Worm (Caenorhabditis elegans) whole organism, L1 larva: Measurements from ENCODE around the gene C34C12.1.

Experiments
- C04F5.9 ChIP-seq: sonication (generic microtip); optimal IDR thresholded peaks from 2 replicates; lab custom pipeline; 2016; ENCODE audit warnings: missing genetic modification characterization, missing compliant biosample characterization
- C16A3.4 ChIP-seq: fragments of 150-350 bp; optimal IDR thresholded peaks from 2 replicates; lab custom pipeline; 2014; ENCODE audit warnings: missing biosample characterization, missing genetic modification characterization
- C34B4.2 ChIP-seq: sonication (generic microtip); optimal IDR thresholded peaks from 2 replicates; lab custom pipeline; 2017; ENCODE audit warnings: mild to moderate bottlenecking, missing genetic modification characterization, missing compliant biosample characterization
- alr-1 ChIP-seq: fragments of 200-800 bp; sonication (Bioruptor generic); optimal IDR thresholded peaks from 2 replicates; lab custom pipeline; 2018; ENCODE audit warnings: borderline replicate concordance, mild to moderate bottlenecking, missing genetic modification characterization, missing compliant biosample characterization
- aly-2 ChIP-seq: fragments of 150-350 bp; optimal IDR thresholded peaks from 2 replicates; lab custom pipeline; 2014; ENCODE audit warnings: missing biosample characterization, missing genetic modification characterization
- blmp-1 ChIP-seq: fragments of 150-350 bp; optimal IDR thresholded peaks from 2 replicates; lab custom pipeline; 2014; ENCODE audit warnings: missing biosample characterization, missing genetic modification characterization
- ceh-63 ChIP-seq: fragments of 200-800 bp; sonication (Bioruptor generic); optimal IDR thresholded peaks from 2 replicates; lab custom pipeline; 2018; ENCODE audit warnings: mild to moderate bottlenecking, missing genetic modification characterization, missing compliant biosample characterization
- ceh-8 ChIP-seq: fragments of 200-800 bp; sonication (Bioruptor generic); optimal IDR thresholded peaks from 2 replicates; lab custom pipeline; 2018; ENCODE audit warnings: mild to moderate bottlenecking, missing genetic modification characterization, moderate library complexity, missing compliant biosample characterization
- ceh-88 ChIP-seq: fragments of 200-800 bp; sonication (Bioruptor generic); IDR thresholded peaks from 2 replicates; pipeline ENCODE4 v1.3.6; 2022; ENCODE audit warnings: missing genetic modification characterization, missing compliant biosample characterization
- ces-1 ChIP-seq: fragments of 150-350 bp; optimal IDR thresholded peaks from 2 replicates; lab custom pipeline; 2014; ENCODE audit warnings: missing biosample characterization, missing genetic modification reagents, missing genetic modification characterization
- efl-1 ChIP-seq, 4 experiments: fragments of 150-350 bp; optimal IDR thresholded peaks in 3 of 4; peaks in 1 of 4; 1 replicate in 1 of 4; 2 replicates in 3 of 4; lab custom pipeline; 2014; ENCODE audit warnings: missing biosample characterization in 2 of 4, missing genetic modification characterization in 2 of 4, missing genetic modification reagents in 2 of 4
- efl-3 ChIP-seq: fragments of 200-800 bp; sonication (Bioruptor generic); optimal IDR thresholded peaks from 2 replicates; lab custom pipeline; 2018; ENCODE audit warnings: mild to moderate bottlenecking, missing genetic modification characterization, missing compliant biosample characterization
- egl-13 ChIP-seq: sonication (generic microtip); optimal IDR thresholded peaks from 2 replicates; lab custom pipeline; 2016; ENCODE audit warnings: missing genotype, missing genetic modification reagents, missing genetic modification characterization, missing compliant biosample characterization
- egl-27 ChIP-seq, 2 experiments: fragments of 150-350 bp in 1 of 2; sonication (generic microtip); optimal IDR thresholded peaks; 3 replicates each; lab custom pipeline; 2017 to 2018; ENCODE audit warnings: missing biosample characterization in 2 of 2, missing genetic modification characterization in 2 of 2, missing genetic modification reagents in 2 of 2
- elt-2 ChIP-seq: sonication (generic microtip); optimal IDR thresholded peaks from 2 replicates; lab custom pipeline; 2016; ENCODE audit warnings: missing genetic modification characterization, mild to moderate bottlenecking, inconsistent platforms, missing compliant biosample characterization, missing genetic modification reagents
- elt-3 ChIP-seq, 6 experiments: fragments of 150-350 bp in 1 of 6; sonication (generic microtip); optimal IDR thresholded peaks; 2 replicates each; lab custom pipeline; 2017 to 2018; ENCODE audit warnings: missing biosample characterization in 6 of 6, missing genetic modification characterization in 6 of 6, inconsistent platforms in 1 of 6
- ets-5 ChIP-seq: fragments of 200-800 bp; sonication (Bioruptor generic); IDR thresholded peaks from 2 replicates; pipeline ENCODE4 v1.3.6; 2022; ENCODE audit warnings: missing genetic modification characterization, missing compliant biosample characterization
- fkh-4 ChIP-seq: sonication (generic microtip); optimal IDR thresholded peaks from 2 replicates; lab custom pipeline; 2016; ENCODE audit warnings: missing compliant biosample characterization, missing genetic modification characterization, borderline replicate concordance
- grh-1 ChIP-seq: fragments of 200-800 bp; sonication (Bioruptor generic); IDR thresholded peaks from 2 replicates; pipeline ENCODE4 v1.3.6; 2022; ENCODE audit warnings: missing genetic modification reagents, missing genetic modification characterization, missing compliant biosample characterization
- hlh-17 ChIP-seq: fragments of 200-800 bp; sonication (Bioruptor generic); optimal IDR thresholded peaks from 2 replicates; lab custom pipeline; 2018; ENCODE audit warnings: missing genetic modification characterization, mild to moderate bottlenecking, missing compliant biosample characterization, moderate library complexity, borderline replicate concordance
- isw-1 ChIP-seq: fragments of 200-800 bp; sonication (Bioruptor generic); IDR thresholded peaks from 2 replicates; pipeline ENCODE4 v1.3.6; 2022; ENCODE audit warnings: missing genetic modification characterization, missing compliant biosample characterization
- jun-1 ChIP-seq: fragments of 150-350 bp; optimal IDR thresholded peaks from 2 replicates; lab custom pipeline; 2014; ENCODE audit warnings: missing biosample characterization, missing genetic modification reagents, missing genetic modification characterization
- lin-13 ChIP-seq: fragments of 150-350 bp; optimal IDR thresholded peaks from 2 replicates; lab custom pipeline; 2014; ENCODE audit warnings: missing biosample characterization, missing genetic modification reagents, missing genetic modification characterization
- lin-14 ChIP-seq: fragments of 200-800 bp; sonication (Bioruptor generic); optimal IDR thresholded peaks from 2 replicates; lab custom pipeline; 2018; ENCODE audit warnings: mild to moderate bottlenecking, missing genetic modification characterization, moderate library complexity, missing compliant biosample characterization
- lir-3 ChIP-seq: sonication (generic microtip); optimal IDR thresholded peaks from 2 replicates; lab custom pipeline; 2016; ENCODE audit warnings: mild to moderate bottlenecking, missing genetic modification characterization, moderate library complexity, missing compliant biosample characterization; ENCODE audit not compliant: poor library complexity
- lsy-2 ChIP-seq, 2 experiments: fragments of 150-350 bp; optimal IDR thresholded peaks; 2 replicates each; lab custom pipeline; 2014; ENCODE audit warnings: missing biosample characterization in 2 of 2, missing genetic modification characterization in 2 of 2
- mab-9 ChIP-seq: fragments of 200-800 bp; sonication (Bioruptor generic); IDR thresholded peaks from 2 replicates; pipeline ENCODE4 v1.3.6; 2022; ENCODE audit warnings: missing genetic modification reagents, missing genetic modification characterization, missing compliant biosample characterization
- mdl-1 ChIP-seq, 2 experiments: fragments of 150-350 bp; optimal IDR thresholded peaks; 2 replicates each; lab custom pipeline; 2014 to 2017; ENCODE audit warnings: missing biosample characterization in 2 of 2, missing genetic modification characterization in 2 of 2, inconsistent platforms in 1 of 2
- mep-1 ChIP-seq: fragments of 150-350 bp; optimal IDR thresholded peaks from 2 replicates; lab custom pipeline; 2014; ENCODE audit warnings: missing biosample characterization, missing genetic modification characterization
- nhr-11 ChIP-seq: fragments of 150-350 bp; optimal IDR thresholded peaks from 2 replicates; lab custom pipeline; 2014; ENCODE audit warnings: missing biosample characterization, missing genetic modification characterization
- nhr-12 ChIP-seq: sonication (generic microtip); optimal IDR thresholded peaks from 2 replicates; lab custom pipeline; 2017; ENCODE audit warnings: missing biosample characterization, missing genetic modification characterization
- nhr-237 ChIP-seq: fragments of 150-350 bp; optimal IDR thresholded peaks from 2 replicates; lab custom pipeline; 2014; ENCODE audit warnings: missing biosample characterization, missing genetic modification characterization
- nhr-28 ChIP-seq: fragments of 150-350 bp; optimal IDR thresholded peaks from 2 replicates; lab custom pipeline; 2014; ENCODE audit warnings: missing biosample characterization, missing genetic modification characterization
- nhr-47 ChIP-seq: sonication (generic microtip); optimal IDR thresholded peaks from 2 replicates; lab custom pipeline; 2016; ENCODE audit warnings: mild to moderate bottlenecking, missing genetic modification characterization, moderate library complexity, missing compliant biosample characterization
- nhr-71 ChIP-seq: sonication (generic microtip); optimal IDR thresholded peaks from 2 replicates; lab custom pipeline; 2016; ENCODE audit warnings: mild to moderate bottlenecking, missing genetic modification characterization, moderate library complexity, missing compliant biosample characterization
- nhr-85 ChIP-seq: sonication (generic microtip); peaks from one replicate; lab custom pipeline; 2016; ENCODE audit warnings: missing genetic modification characterization, inconsistent platforms, missing compliant biosample characterization
- nhr-90 ChIP-seq: sonication (generic microtip); optimal IDR thresholded peaks from 2 replicates; lab custom pipeline; 2016; ENCODE audit warnings: mild to moderate bottlenecking, missing genetic modification characterization, missing compliant biosample characterization; ENCODE audit not compliant: poor library complexity
- pax-3 ChIP-seq: fragments of 200-800 bp; sonication (Bioruptor generic); optimal IDR thresholded peaks from 2 replicates; lab custom pipeline; 2018; ENCODE audit warnings: mild to moderate bottlenecking, missing genetic modification characterization, moderate library complexity, missing compliant biosample characterization
- pqm-1 ChIP-seq: sonication (generic microtip); optimal IDR thresholded peaks from 3 replicates; lab custom pipeline; 2017; ENCODE audit warnings: missing biosample characterization, missing genetic modification characterization
- skn-1 ChIP-seq: fragments of 150-350 bp; optimal IDR thresholded peaks from 2 replicates; lab custom pipeline; 2014; ENCODE audit warnings: missing biosample characterization, missing genetic modification characterization
- snu-23 ChIP-seq: sonication (generic microtip); optimal IDR thresholded peaks from 2 replicates; lab custom pipeline; 2016; ENCODE audit warnings: missing genetic modification characterization, missing compliant biosample characterization
- sox-4 ChIP-seq: sonication (generic microtip); optimal IDR thresholded peaks from 2 replicates; lab custom pipeline; 2016; ENCODE audit warnings: missing genetic modification characterization, missing compliant biosample characterization
- swsn-7 ChIP-seq: sonication (generic microtip); optimal IDR thresholded peaks from 2 replicates; lab custom pipeline; 2016; ENCODE audit warnings: missing genetic modification characterization, missing compliant biosample characterization
- tbx-2 ChIP-seq: sonication (generic microtip); optimal IDR thresholded peaks from 2 replicates; lab custom pipeline; 2016; ENCODE audit warnings: missing genetic modification characterization, missing compliant biosample characterization
- tlp-1 ChIP-seq: fragments of 150-350 bp; optimal IDR thresholded peaks from 2 replicates; lab custom pipeline; 2014; ENCODE audit warnings: missing biosample characterization, missing genetic modification characterization
- unc-130 ChIP-seq: fragments of 150-350 bp; optimal IDR thresholded peaks from 2 replicates; lab custom pipeline; 2017; ENCODE audit warnings: missing biosample characterization, missing genetic modification characterization, inconsistent platforms
- unc-30 ChIP-seq: sonication (generic microtip); optimal IDR thresholded peaks from 2 replicates; lab custom pipeline; 2017; ENCODE audit warnings: missing biosample characterization, missing genetic modification characterization
- vab-15 ChIP-seq: sonication (generic microtip); optimal IDR thresholded peaks from 2 replicates; lab custom pipeline; 2017; ENCODE audit warnings: missing genotype, mild to moderate bottlenecking, missing genetic modification characterization, missing compliant biosample characterization
- xbp-1 ChIP-seq: sonication (generic microtip); optimal IDR thresholded peaks from 2 replicates; lab custom pipeline; 2016; ENCODE audit warnings: missing genetic modification characterization, missing compliant biosample characterization
- zip-4 ChIP-seq: fragments of 200-800 bp; sonication (Bioruptor generic); optimal IDR thresholded peaks from 2 replicates; lab custom pipeline; 2018; ENCODE audit warnings: mild to moderate bottlenecking, missing genetic modification characterization, moderate library complexity, missing compliant biosample characterization
- ztf-4 ChIP-seq: fragments of 150-350 bp; optimal IDR thresholded peaks from 2 replicates; lab custom pipeline; 2014; ENCODE audit warnings: missing biosample characterization, missing genetic modification characterization

Gene C34C12.1

DNA sequence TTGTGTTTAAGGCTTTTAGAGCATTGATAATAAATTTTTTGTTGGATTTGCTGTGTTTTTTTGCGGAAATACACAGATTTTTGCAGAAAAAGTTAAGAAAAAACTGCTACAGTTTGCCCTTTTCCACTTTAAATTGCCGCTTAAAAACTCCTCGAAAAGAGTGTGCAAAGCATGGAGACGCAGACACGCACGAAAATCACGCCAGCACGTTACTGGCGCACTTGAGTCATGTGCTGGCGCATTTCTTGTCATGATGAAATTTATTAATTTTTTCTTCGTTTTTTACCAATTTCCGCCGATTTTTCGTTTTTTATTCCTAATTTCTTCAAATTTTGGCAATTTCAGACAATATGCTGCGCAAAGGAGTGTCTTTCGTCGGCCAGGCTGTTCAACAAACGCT lies 5.9 kb downstream of the C34C12.1 start, which contains the start of gene C34C12.8:
Gene C34C12.8, plus strand, starts transcription at position 346 of the 400 bp plus-strand sequence.
- TF ChIP-seq ceh-88: peak; percentile 90
- peak; percentile 95 for TF ChIP-seq mab-9 (GFP tag; lab: Robert Waterston, UW)
- peak; percentile 18 for TF ChIP-seq nhr-12
- TF ChIP-seq elt-2: peak; percentile 89
- no peak for TF ChIP-seq ces-1 (GFP tag; lab: Kevin White, UChicago)
- TF ChIP-seq ceh-8 (GFP tag; lab: Kevin White, UChicago): peak; percentile 92
- TF ChIP-seq blmp-1: peak; percentile 70
- TF ChIP-seq C16A3.4 (tag; lab: Kevin White, UChicago): peak; percentile 96
- TF ChIP-seq pax-3: peak; percentile 91
- TF ChIP-seq tbx-2 (tag; lab: Kevin White, UChicago): peak; percentile 97
- peak; percentile 20 for TF ChIP-seq nhr-28 (tag; lab: Kevin White, UChicago)
- peak; percentile 85 for TF ChIP-seq sox-4 (tag; lab: Kevin White, UChicago)
- TF ChIP-seq nhr-85 (tag; lab: Kevin White, UChicago): peak; percentile 98
- TF ChIP-seq ceh-63 (GFP tag; lab: Kevin White, UChicago): peak; percentile 74
- TF ChIP-seq unc-130 (tag; lab: Kevin White, UChicago): peak; percentile 98
- peak; percentile 57 for TF ChIP-seq efl-3 (GFP tag; lab: Kevin White, UChicago)
- peak; percentile 97 to 98 for TF ChIP-seq lsy-2 (tag; optimal IDR thresholded peaks at IDR 0.05; lab: Kevin White, UChicago)
- peak; percentile 93 to 99 for TF ChIP-seq efl-1 (optimal IDR thresholded peaks at IDR 0.05; lab: Kevin White, UChicago)
- peak; percentile 96 to 100 for TF ChIP-seq efl-1 (GFP tag; optimal IDR thresholded peaks at IDR 0.05 in 1 of 2; lab: Kevin White, UChicago)
- peak; percentile 60 for TF ChIP-seq nhr-237 (tag; lab: Kevin White, UChicago)
- TF ChIP-seq skn-1 (tag; lab: Kevin White, UChicago): peak; percentile 91
- TF ChIP-seq lin-14: peak; percentile 92
- TF ChIP-seq ets-5: no peak
- peak; percentile 84 for TF ChIP-seq C34B4.2 (tag; lab: Kevin White, UChicago)
- peak; percentile 97 for TF ChIP-seq isw-1 (GFP tag; lab: Robert Waterston, UW)
- peak in 3 of 6 experiments; percentile 51 to 94 (median 93) for TF ChIP-seq elt-3 (tag; optimal IDR thresholded peaks at IDR 0.05; lab: Kevin White, UChicago)
- TF ChIP-seq unc-30 (tag; lab: Kevin White, UChicago): peak; percentile 64
- TF ChIP-seq hlh-17 (GFP tag; lab: Kevin White, UChicago): no peak
- TF ChIP-seq mep-1: peak; percentile 98
- TF ChIP-seq egl-27 (tag; optimal IDR thresholded peaks at IDR 0.05; lab: Kevin White, UChicago): peak in 1 of 2 experiments; percentile 79
- TF ChIP-seq C04F5.9 (tag; lab: Kevin White, UChicago): peak; percentile 91
- peak; percentile 98 for TF ChIP-seq xbp-1 (tag; lab: Kevin White, UChicago)
- TF ChIP-seq nhr-11 (tag; lab: Kevin White, UChicago): peak; percentile 92
- TF ChIP-seq nhr-71: peak; percentile 98
- TF ChIP-seq vab-15: no peak
- TF ChIP-seq swsn-7: peak; percentile 97
- peak; percentile 90 for TF ChIP-seq ztf-4 (tag; lab: Kevin White, UChicago)
- peak; percentile 93 for TF ChIP-seq egl-13 (tag; lab: Kevin White, UChicago)
- peak in 1 of 2 experiments; percentile 92 for TF ChIP-seq mdl-1 (tag; optimal IDR thresholded peaks at IDR 0.05; lab: Kevin White, UChicago)
- peak; percentile 90 for TF ChIP-seq aly-2 (tag; lab: Kevin White, UChicago)
- peak; percentile 95 for TF ChIP-seq jun-1 (tag; lab: Kevin White, UChicago)
- no peak for TF ChIP-seq alr-1 (tag; lab: Kevin White, UChicago)
- TF ChIP-seq zip-4: peak; percentile 87
- TF ChIP-seq tlp-1 (tag; lab: Kevin White, UChicago): no peak
- TF ChIP-seq pqm-1: no peak
- peak; percentile 98 for TF ChIP-seq nhr-47 (tag; lab: Kevin White, UChicago)
- peak; percentile 98 for TF ChIP-seq snu-23
- no peak for TF ChIP-seq lir-3
- peak; percentile 78 for TF ChIP-seq fkh-4 (tag; lab: Kevin White, UChicago)
- TF ChIP-seq lin-13 (GFP tag; lab: Kevin White, UChicago): peak; percentile 97
- peak; percentile 96 for TF ChIP-seq grh-1 (GFP tag; lab: Robert Waterston, UW)
- TF ChIP-seq nhr-90 (tag; lab: Kevin White, UChicago): peak; percentile 98
